Fruit fly (Drosophila melanogaster) whole organism, embryonic: ENCODE results near the gene Calr.
A peak's percentile ranks its signal among the peaks of the same experiment; 100 is the strongest.

Experiments used
- CG10543 ChIP-seq: fragments of 200-800 bp; sonication (Bioruptor generic); optimal IDR thresholded peaks from 3 replicates; lab custom pipeline; 2017; ENCODE audit warnings: missing biosample characterization, mild to moderate bottlenecking, missing genetic modification characterization, moderate library complexity
- CG15514 ChIP-seq: fragments of 200-800 bp; sonication (Bioruptor generic); optimal IDR thresholded peaks from 3 replicates; lab custom pipeline; 2017; ENCODE audit warnings: missing biosample characterization, missing genetic modification characterization, mild to moderate bottlenecking, moderate library complexity, missing genetic modification reagents
- CG16815 ChIP-seq: fragments of 200-800 bp; sonication (Bioruptor generic); optimal IDR thresholded peaks from 3 replicates; lab custom pipeline; 2017; ENCODE audit warnings: missing biosample characterization, mild to moderate bottlenecking, missing genetic modification characterization
- CG2678 ChIP-seq: fragments of 200-800 bp; sonication (Bioruptor generic); optimal IDR thresholded peaks from 3 replicates; lab custom pipeline; 2019; ENCODE audit warnings: missing biosample characterization, mild to moderate bottlenecking, missing genetic modification characterization, moderate library complexity
- CG32767 ChIP-seq: fragments of 200-800 bp; sonication (Bioruptor generic); IDR thresholded peaks from 2 replicates; pipeline ENCODE4 v1.3.6; 2022; ENCODE audit warnings: missing biosample characterization, missing genetic modification characterization
- CG34376 ChIP-seq: fragments of 200-800 bp; sonication (Bioruptor generic); optimal IDR thresholded peaks from 2 replicates; lab custom pipeline; 2018; ENCODE audit warnings: missing biosample characterization, mild to moderate bottlenecking, missing genetic modification characterization
- CG3838 ChIP-seq: fragments of 200-800 bp; sonication (Bioruptor generic); optimal IDR thresholded peaks from 3 replicates; lab custom pipeline; 2016; ENCODE audit warnings: missing biosample characterization, missing genetic modification characterization
- CG4328 ChIP-seq: fragments of 200-800 bp; sonication (Bioruptor generic); optimal IDR thresholded peaks from 3 replicates; lab custom pipeline; 2017; ENCODE audit warnings: missing biosample characterization, missing genetic modification reagents, missing genetic modification characterization
- CG43689 ChIP-seq: fragments of 200-800 bp; sonication (Bioruptor generic); IDR thresholded peaks from 2 replicates; pipeline ENCODE4 v1.3.6; 2022; ENCODE audit warnings: missing biosample characterization, missing genetic modification characterization
- CG6765 ChIP-seq: fragments of 200-800 bp; sonication (Bioruptor generic); optimal IDR thresholded peaks from 3 replicates; lab custom pipeline; 2017; ENCODE audit warnings: missing biosample characterization, mild to moderate bottlenecking, missing genetic modification characterization
- CG6791 ChIP-seq: fragments of 200-800 bp; sonication (Bioruptor generic); IDR thresholded peaks from 3 replicates; pipeline ENCODE4 v1.3.6; 2022; ENCODE audit warnings: missing biosample characterization, missing genetic modification characterization; ENCODE audit not compliant: partially characterized antibody
- CG7372 ChIP-seq: fragments of 200-800 bp; sonication (Bioruptor generic); IDR thresholded peaks from 2 replicates; pipeline ENCODE4 v1.3.6; 2022; ENCODE audit warnings: missing biosample characterization, missing genetic modification characterization
- CHES-1-like ChIP-seq: fragments of 200-800 bp; sonication (Bioruptor generic); optimal IDR thresholded peaks from 2 replicates; lab custom pipeline; 2016; ENCODE audit warnings: missing biosample characterization, missing genetic modification characterization
- CTCF ChIP-seq: fragments of 200-800 bp; sonication (Bioruptor generic); optimal IDR thresholded peaks from 2 replicates; lab custom pipeline; 2017; ENCODE audit warnings: missing biosample characterization, mild to moderate bottlenecking, missing genetic modification characterization, moderate library complexity
- Eip74EF ChIP-seq, 2 experiments: fragments of 200-800 bp in 1 of 2; fragments of >200 bp in 1 of 2; sonication (Bioruptor generic) in 1 of 2; optimal IDR thresholded peaks; 2 replicates each; lab custom pipeline; 2017 to 2019; ENCODE audit warnings: missing biosample characterization in 2 of 2, missing genetic modification characterization in 2 of 2, mild to moderate bottlenecking in 1 of 2, moderate library complexity in 1 of 2
- Elba2 ChIP-seq: fragments of 200-800 bp; sonication (Bioruptor generic); optimal IDR thresholded peaks from 3 replicates; lab custom pipeline; 2016; ENCODE audit warnings: missing biosample characterization, missing genetic modification characterization
- GATAe ChIP-seq: fragments of 200-800 bp; sonication (Bioruptor generic); conservative IDR thresholded peaks from 2 replicates; pipeline ENCODE4 v1.3.6; 2022; ENCODE audit warnings: missing biosample characterization, missing genetic modification characterization
- Hmr ChIP-seq: fragments of 200-800 bp; sonication (Bioruptor generic); optimal IDR thresholded peaks from 3 replicates; lab custom pipeline; 2017; ENCODE audit warnings: mild to moderate bottlenecking, missing biosample characterization, missing genetic modification reagents, missing genetic modification characterization
- Med ChIP-seq: fragments of 200-800 bp; sonication (Bioruptor generic); peaks from one replicate; lab custom pipeline; 2016; ENCODE audit warnings: missing biosample characterization, missing genetic modification characterization, mild to moderate bottlenecking, inconsistent platforms, moderate library complexity
- Nf-YB ChIP-seq: fragments of 200-800 bp; sonication (Bioruptor generic); optimal IDR thresholded peaks from 3 replicates; lab custom pipeline; 2019; ENCODE audit warnings: missing biosample characterization, mild to moderate bottlenecking, missing genetic modification characterization, moderate library complexity
- Nf-YC ChIP-seq: fragments of 200-800 bp; optimal IDR thresholded peaks from 3 replicates; lab custom pipeline; 2019; ENCODE audit warnings: missing biosample characterization, mild to moderate bottlenecking, missing genetic modification characterization, moderate library complexity
- Opbp ChIP-seq: fragments of 200-800 bp; sonication (Bioruptor generic); IDR thresholded peaks from 3 replicates; pipeline ENCODE4 v1.3.6; 2022; ENCODE audit warnings: missing biosample characterization, missing genetic modification characterization; ENCODE audit not compliant: partially characterized antibody
- Pdp1 ChIP-seq, 2 experiments: fragments of 200-800 bp; sonication (Bioruptor generic); optimal IDR thresholded peaks; 3 replicates each; lab custom pipeline; 2016; ENCODE audit warnings: missing biosample characterization in 2 of 2, missing genetic modification characterization in 2 of 2, mild to moderate bottlenecking in 1 of 2, moderate library complexity in 1 of 2
- Ptx1 ChIP-seq: fragments of 200-800 bp; sonication (Bioruptor generic); IDR thresholded peaks from 2 replicates; pipeline ENCODE4 v1.3.6; 2022; ENCODE audit warnings: missing biosample characterization, missing genetic modification characterization
- Vsx1 ChIP-seq: fragments of 200-800 bp; sonication (Bioruptor generic); optimal IDR thresholded peaks from 2 replicates; lab custom pipeline; 2017; ENCODE audit warnings: missing biosample characterization, mild to moderate bottlenecking, missing genetic modification characterization, missing genetic modification reagents
- ab ChIP-seq: fragments of 200-800 bp; sonication (Bioruptor generic); optimal IDR thresholded peaks from 2 replicates; lab custom pipeline; 2016; ENCODE audit warnings: missing biosample characterization, missing genetic modification characterization
- br ChIP-seq: fragments of >200 bp; optimal IDR thresholded peaks from 2 replicates; lab custom pipeline; 2017
- cwo ChIP-seq: fragments of 200-800 bp; sonication (Bioruptor generic); optimal IDR thresholded peaks from 3 replicates; lab custom pipeline; 2017; ENCODE audit warnings: missing biosample characterization, missing genetic modification characterization, mild to moderate bottlenecking, moderate library complexity, missing genetic modification reagents
- dysf ChIP-seq: fragments of 200-800 bp; sonication (Bioruptor generic); IDR thresholded peaks from 3 replicates; pipeline ENCODE4 v1.3.6; 2022; ENCODE audit warnings: missing biosample characterization, missing genetic modification characterization
- exex ChIP-seq: fragments of 200-800 bp; sonication (Bioruptor generic); optimal IDR thresholded peaks from 4 replicates; lab custom pipeline; 2018; ENCODE audit warnings: missing biosample characterization, mild to moderate bottlenecking, missing genetic modification characterization, moderate library complexity
- grn ChIP-seq: fragments of 200-800 bp; sonication (Bioruptor generic); optimal IDR thresholded peaks from 3 replicates; lab custom pipeline; 2017; ENCODE audit warnings: missing biosample characterization, missing genetic modification characterization
- kah ChIP-seq: fragments of 200-800 bp; sonication (Bioruptor generic); optimal IDR thresholded peaks from 2 replicates; lab custom pipeline; 2018; ENCODE audit warnings: missing biosample characterization, mild to moderate bottlenecking, missing genetic modification characterization
- lab ChIP-seq: fragments of 200-800 bp; sonication (Bioruptor generic); optimal IDR thresholded peaks from 3 replicates; lab custom pipeline; 2017; ENCODE audit warnings: missing biosample characterization, missing genetic modification characterization, mild to moderate bottlenecking, moderate library complexity, missing genetic modification reagents
- mirr ChIP-seq: fragments of 200-800 bp; sonication (Bioruptor generic); optimal IDR thresholded peaks from 3 replicates; lab custom pipeline; 2018; ENCODE audit warnings: missing biosample characterization, mild to moderate bottlenecking, missing genetic modification characterization
- mld ChIP-seq: fragments of 200-800 bp; sonication (Bioruptor generic); IDR thresholded peaks from 3 replicates; pipeline ENCODE4 v1.3.6; 2022; ENCODE audit warnings: missing biosample characterization, missing genetic modification characterization; ENCODE audit not compliant: partially characterized antibody
- org-1 ChIP-seq: fragments of 200-800 bp; sonication (Bioruptor generic); optimal IDR thresholded peaks from 2 replicates; lab custom pipeline; 2017; ENCODE audit warnings: missing biosample characterization, missing genetic modification characterization
- pfk ChIP-seq: fragments of 200-800 bp; sonication (Bioruptor generic); optimal IDR thresholded peaks from 2 replicates; lab custom pipeline; 2018; ENCODE audit warnings: missing biosample characterization, mild to moderate bottlenecking, missing genetic modification characterization, moderate library complexity
- sd ChIP-seq: fragments of 200-800 bp; sonication (Bioruptor generic); optimal IDR thresholded peaks from 3 replicates; lab custom pipeline; 2018; ENCODE audit warnings: missing biosample characterization, mild to moderate bottlenecking, missing genetic modification characterization, moderate library complexity
- sens ChIP-seq: fragments of 200-800 bp; sonication (Bioruptor generic); peaks from one replicate; lab custom pipeline; 2016; ENCODE audit warnings: missing biosample characterization, missing genetic modification characterization
- sim ChIP-seq: fragments of 200-800 bp; sonication (Bioruptor generic); IDR thresholded peaks from 2 replicates; pipeline ENCODE4 v1.3.6; 2022; ENCODE audit warnings: missing biosample characterization, missing genetic modification characterization
- sug ChIP-seq: fragments of 200-800 bp; optimal IDR thresholded peaks from 2 replicates; lab custom pipeline; 2019; ENCODE audit warnings: missing biosample characterization, mild to moderate bottlenecking, missing genetic modification characterization, moderate library complexity
- wdn ChIP-seq: fragments of 200-800 bp; sonication (Bioruptor generic); IDR thresholded peaks from 2 replicates; pipeline ENCODE4 v1.3.6; 2022; ENCODE audit warnings: missing biosample characterization, missing genetic modification characterization

The Calr gene

DNA sequence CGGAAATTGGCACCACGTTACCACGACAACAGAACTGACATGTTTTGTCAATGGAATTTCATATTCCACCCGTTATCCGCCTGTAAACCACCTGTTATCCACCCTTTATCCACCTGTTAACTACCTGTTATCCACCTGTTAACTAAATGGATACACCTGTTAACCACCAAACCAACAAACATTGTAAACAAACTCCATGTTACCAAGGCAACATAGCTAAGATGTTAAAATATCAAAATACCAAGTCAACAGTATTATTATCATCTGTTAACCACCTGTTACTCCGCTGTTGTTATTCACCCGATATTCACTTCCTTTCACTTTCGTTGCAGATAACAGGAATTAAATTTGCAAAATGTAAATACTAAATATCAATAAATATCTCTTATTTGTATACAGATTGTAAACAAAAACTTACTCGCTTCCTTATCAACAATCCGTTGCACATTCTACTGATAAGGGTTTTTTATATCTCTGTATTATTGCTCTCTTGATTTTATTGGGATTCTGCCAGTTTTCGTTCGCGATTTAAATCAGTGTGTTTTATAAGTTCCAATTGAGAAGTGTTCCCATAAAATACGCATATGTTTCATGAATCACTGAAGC is 44.4 kb upstream of the Calr start, which contains the start of gene Nepl12 (continued):
- TF ChIP-seq wdn (GFP tag; lab: Robert Waterston, UW) (no peak), sim (no peak), Eip74EF (GFP tag; optimal IDR thresholded peaks at IDR 0.05; lab: Kevin White, UChicago) (no peak), org-1 (GFP tag; lab: Kevin White, UChicago) (peak; percentile 36), CG16815 (peak; percentile 23), CG3838 (GFP tag; lab: Kevin White, UChicago) (no peak), kah (peak; percentile 48)

DNA sequence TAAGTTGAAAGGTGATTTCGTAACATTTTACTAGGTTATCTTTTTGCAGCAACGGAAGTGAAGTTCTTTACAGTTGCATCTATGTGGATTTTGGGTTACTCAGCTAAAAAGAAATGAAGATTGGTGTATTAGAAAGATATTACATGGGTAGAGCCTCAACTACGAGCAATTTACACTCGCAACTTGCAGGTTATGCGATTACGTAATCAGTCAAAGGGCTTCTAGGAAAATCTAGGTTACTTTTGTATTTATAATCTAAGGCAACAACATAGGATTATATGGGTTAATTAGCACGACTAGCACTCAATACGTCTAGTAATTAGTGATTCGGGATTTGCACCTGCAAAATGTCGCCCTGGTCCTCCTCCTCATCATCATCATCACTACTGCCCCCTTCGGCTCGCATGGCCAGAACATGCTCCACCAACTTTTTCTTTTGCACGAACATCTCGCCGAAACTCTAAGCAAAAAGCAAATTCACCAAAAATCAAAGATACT is 43.6 kb upstream of the Calr start, which contains the start of gene Dhc1:
TSS of gene Dhc1 (minus strand) at position 448 of the 498 bp plus-strand sequence.
- TF ChIP-seq ab (GFP tag; lab: Kevin White, UChicago) (no peak), Pdp1 (GFP tag; optimal IDR thresholded peaks at IDR 0.05; lab: Kevin White, UChicago) (peak in 1 of 2 experiments; percentile 94)

DNA sequence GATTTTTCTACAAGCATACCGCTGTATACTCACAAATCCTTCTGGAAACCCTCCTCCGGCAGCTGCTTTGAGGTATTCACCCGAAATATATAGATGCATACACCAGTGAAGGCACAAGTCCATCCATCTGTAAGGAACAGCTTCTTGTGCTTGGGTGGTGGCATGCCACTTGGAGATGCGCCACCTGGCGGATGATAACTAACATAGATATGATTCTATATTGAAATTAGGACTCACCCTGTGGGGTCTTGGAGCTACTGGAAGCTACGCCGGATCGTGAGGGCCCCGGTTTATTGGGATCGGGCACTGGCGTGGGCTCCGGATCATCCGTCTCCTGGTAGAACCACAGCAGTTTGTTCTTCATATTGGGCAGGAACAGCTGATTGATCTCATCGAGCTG is 42.6 kb upstream of the Calr start:
- TF ChIP-seq CG15514 (GFP tag; lab: Kevin White, UChicago) (no peak), CTCF (GFP tag; lab: Kevin White, UChicago) (peak; percentile 68), dysf (GFP tag; lab: Robert Waterston, UW) (0 out of 3 replicates have a peak, but pooled peaks have one; percentile 24)

DNA sequence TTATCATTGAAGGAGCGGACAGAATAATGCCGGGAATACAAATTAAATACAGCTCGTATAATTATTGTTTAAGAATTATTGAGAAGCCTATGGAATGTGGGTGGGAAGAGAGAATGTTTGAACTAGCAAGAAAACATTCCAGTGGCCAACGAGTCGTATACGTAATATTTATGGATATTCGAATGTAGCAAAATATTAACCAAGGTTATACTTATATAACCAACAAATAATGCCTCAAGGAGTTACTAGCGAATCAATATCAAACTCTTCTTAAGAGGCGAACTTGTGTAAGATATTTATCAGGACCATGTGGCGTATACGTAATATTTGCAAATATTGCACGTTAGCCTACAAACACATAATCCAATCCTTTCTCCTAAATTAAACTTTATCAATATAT is 34.8 kb upstream of the Calr start:
- TF ChIP-seq Med (GFP tag; lab: Kevin White, UChicago) (no peak), CG7372 (GFP tag; lab: Robert Waterston, UW) (peak; percentile 61), Ptx1 (GFP tag; lab: Robert Waterston, UW) (no peak), pfk (GFP tag; lab: Kevin White, UChicago) (no peak), br (lab: Kevin White, UChicago) (no peak), CG6791 (GFP tag; lab: Robert Waterston, UW) (no peak), Elba2 (no peak), CG4328 (no peak), Opbp (GFP tag; lab: Robert Waterston, UW) (no peak), Pdp1 (GFP tag; optimal IDR thresholded peaks at IDR 0.05; lab: Kevin White, UChicago) (peak in 1 of 2 experiments; percentile 54), mld (no peak)

DNA sequence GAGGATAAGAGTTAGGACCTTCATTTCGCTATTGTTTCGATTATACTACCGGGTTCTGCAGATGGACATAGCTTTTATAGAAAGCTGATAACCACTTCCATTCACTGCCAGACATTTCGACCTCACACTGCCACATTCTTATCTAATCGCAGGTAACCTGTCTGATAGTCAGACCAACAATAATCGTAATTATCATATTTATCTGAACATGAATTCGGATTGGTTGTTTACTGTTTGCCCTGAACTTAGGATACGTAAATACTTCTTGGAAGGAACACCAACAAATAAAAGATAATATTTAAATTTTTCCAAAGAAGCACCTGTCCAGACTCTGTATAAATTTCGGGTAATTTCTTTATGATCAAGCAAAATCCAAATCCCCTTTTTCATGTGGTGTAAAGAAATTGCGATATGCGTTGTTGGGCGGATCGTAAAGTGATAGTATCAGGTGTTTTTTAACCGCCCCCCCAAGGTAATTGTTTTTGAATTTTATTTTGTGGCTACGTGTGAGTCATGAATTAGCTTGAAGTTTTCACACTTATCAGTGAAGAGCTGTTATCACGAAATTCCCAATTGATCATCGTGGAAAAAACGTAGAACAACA is 15.6 kb upstream of the Calr start, which contains the start of gene Fst:
TSS of gene Fst (minus strand) at position 51 of the 604 bp plus-strand sequence.
- TF ChIP-seq Med (GFP tag; lab: Kevin White, UChicago) = peak; percentile 25
- peak; percentile 30 for TF ChIP-seq lab (GFP tag; lab: Kevin White, UChicago)
- TF ChIP-seq CG43689 (GFP tag; lab: Robert Waterston, UW) = no peak
- TF ChIP-seq CG34376 (GFP tag; lab: Kevin White, UChicago) = peak; percentile 88
- peak; percentile 49 for TF ChIP-seq sens
- TF ChIP-seq mirr (GFP tag; lab: Kevin White, UChicago) = peak; percentile 73
- no peak for TF ChIP-seq CHES-1-like
- TF ChIP-seq CG32767 = no peak
- peak; percentile 90 for TF ChIP-seq exex (tag; lab: Kevin White, UChicago)
- peak; percentile 15 for TF ChIP-seq CG10543
- TF ChIP-seq GATAe (GFP tag; lab: Robert Waterston, UW) = peak; percentile 62
- TF ChIP-seq sug (tag; lab: Kevin White, UChicago) = peak; percentile 68
- TF ChIP-seq Hmr (GFP tag; lab: Kevin White, UChicago) = peak; percentile 12
- peak; percentile 9 for TF ChIP-seq cwo (GFP tag; lab: Kevin White, UChicago)
- peak; percentile 5 for TF ChIP-seq Vsx1 (GFP tag; lab: Kevin White, UChicago)
- peak; percentile 78 for TF ChIP-seq Nf-YC (tag; lab: Kevin White, UChicago)
- peak; percentile 25 for TF ChIP-seq CG2678
- TF ChIP-seq CG6765 (GFP tag; lab: Kevin White, UChicago) = peak; percentile 60
- peak; percentile 91 for TF ChIP-seq sd (tag; lab: Kevin White, UChicago)
- peak; percentile 77 for TF ChIP-seq Nf-YB (GFP tag; lab: Kevin White, UChicago)
- TF ChIP-seq grn (GFP tag; lab: Kevin White, UChicago) = peak; percentile 88
